Fruit fly (Drosophila melanogaster) Kc167 (cell line): Measurements from ENCODE around the gene CG14710.

Source experiments
- h ChIP-seq: fragments of >200 bp; optimal IDR thresholded peaks from 3 replicates; lab custom pipeline; 2018; ENCODE audit warnings: missing external identifiers
- psq ChIP-seq: fragments of >200 bp; optimal IDR thresholded peaks from 2 replicates; lab custom pipeline; 2017; ENCODE audit warnings: missing external identifiers

DNA sequence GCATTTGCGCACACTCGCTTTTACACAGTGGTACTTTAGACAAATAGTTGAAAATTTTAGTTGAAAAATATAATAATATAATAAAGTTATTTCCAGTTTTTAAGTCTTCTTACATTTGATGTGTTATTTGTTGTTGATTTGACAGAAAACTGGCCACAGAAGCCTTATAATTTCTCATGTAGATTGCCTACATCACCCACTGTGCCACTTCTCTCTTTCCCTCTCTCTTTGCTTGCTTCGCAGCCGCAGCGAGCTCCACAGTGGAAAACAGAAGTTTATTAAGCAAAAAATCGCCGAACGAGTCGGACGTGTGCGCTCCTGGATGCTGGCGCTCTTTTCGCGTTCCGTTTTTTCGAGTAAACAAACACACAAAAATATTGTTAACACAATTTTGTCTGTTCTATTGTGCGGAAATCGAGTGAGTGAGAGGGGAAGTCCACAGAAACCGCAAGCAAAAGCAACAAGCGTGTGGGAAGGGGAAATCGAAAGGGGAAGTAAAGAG lies 36.0 kb downstream of the CG14710 start, which contains the start of gene CG42327:
- TF ChIP-seq psq (lab: Kevin White, UChicago): no peak
- TF ChIP-seq h (lab: Kevin White, UChicago): no peak
